Worm (Caenorhabditis elegans) whole organism, L4 larva: ENCODE measurements around the gene C02F12.8.

Source experiments
- Y75B8A.6 ChIP-seq: fragments of 200-800 bp; sonication (Bioruptor generic); IDR thresholded peaks from 2 replicates; pipeline ENCODE4 v1.3.6; 2022; ENCODE audit warnings: missing genetic modification reagents, missing genetic modification characterization, missing compliant biosample characterization
- aha-1 ChIP-seq: fragments of 150-350 bp; peaks from one replicate; lab custom pipeline; 2014; ENCODE audit warnings: missing biosample characterization, missing genetic modification characterization
- aly-2 ChIP-seq: sonication (generic microtip); optimal IDR thresholded peaks from 2 replicates; lab custom pipeline; 2018; ENCODE audit warnings: missing biosample characterization, missing genetic modification characterization
- daf-12 ChIP-seq: fragments of 150-350 bp; optimal IDR thresholded peaks from 2 replicates; lab custom pipeline; 2014; ENCODE audit warnings: missing biosample characterization, missing genetic modification reagents, missing genetic modification characterization
- dve-1 ChIP-seq: sonication (generic microtip); optimal IDR thresholded peaks from 2 replicates; lab custom pipeline; 2017; ENCODE audit warnings: antibody characterized with exemption, mild to moderate bottlenecking, missing genetic modification characterization, missing compliant biosample characterization; ENCODE audit not compliant: insufficient read depth
- nhr-237 ChIP-seq: sonication (generic microtip); optimal IDR thresholded peaks from 2 replicates; lab custom pipeline; 2017; ENCODE audit warnings: missing biosample characterization, missing genetic modification characterization
- pha-4 ChIP-seq, 2 experiments: fragments of 150-350 bp in 1 of 2; fragments of 200-800 bp in 1 of 2; sonication (Bioruptor generic) in 1 of 2; IDR thresholded peaks in 1 of 2; optimal IDR thresholded peaks in 1 of 2; 2 replicates each; pipeline versions ENCODE4 v1.3.6 to Lab custom; 2014 to 2022; ENCODE audit warnings: missing genetic modification characterization in 2 of 2, missing genetic modification reagents in 2 of 2, missing biosample characterization in 1 of 2, missing compliant biosample characterization in 1 of 2
- saeg-2 ChIP-seq: fragments of 200-800 bp; sonication (Bioruptor generic); IDR thresholded peaks from 2 replicates; pipeline ENCODE4 v1.3.6; 2022; ENCODE audit warnings: missing genetic modification reagents, missing genetic modification characterization, missing compliant biosample characterization

DNA sequence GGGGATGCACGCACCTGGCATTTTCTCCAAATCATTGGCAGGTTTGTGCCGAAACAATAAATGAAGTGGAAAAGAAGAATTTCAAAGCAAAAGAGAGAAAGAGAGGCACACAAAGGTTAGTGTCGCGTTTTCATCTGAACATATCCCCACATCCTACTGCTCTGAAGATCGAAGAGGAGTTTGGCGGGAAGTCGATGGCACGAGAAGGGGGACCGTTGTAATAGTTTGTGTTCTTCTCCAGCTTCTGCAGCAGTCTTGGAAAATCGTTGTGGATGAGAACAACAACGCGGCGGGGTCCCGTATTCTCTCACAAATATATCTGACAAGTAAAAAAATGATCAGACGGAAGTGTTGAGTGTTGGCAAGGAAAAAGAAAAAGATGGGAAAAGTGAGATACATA, 47.1 kb downstream of the C02F12.8 start:
- TF ChIP-seq saeg-2 (no peak), Y75B8A.6 (GFP tag; lab: Robert Waterston, UW) (no peak), aha-1 (tag; lab: Kevin White, UChicago) (no peak), nhr-237 (no peak), dve-1 (no peak), pha-4 (GFP tag; IDR thresholded peaks at IDR 0.05; lab: Robert Waterston, UW) (no peak), pha-4 (tag; optimal IDR thresholded peaks at IDR 0.05; lab: Kevin White, UChicago) (no peak), aly-2 (no peak), daf-12 (tag; lab: Kevin White, UChicago) (no peak)
